Worm (Caenorhabditis elegans) whole organism, young adult: ENCODE measurements around the gene Y54G2A.37.

Experiments used
- B0336.3 ChIP-seq: fragments of 200-800 bp; sonication (Bioruptor generic); IDR thresholded peaks from 2 replicates; pipeline ENCODE4 v1.3.6; 2022; ENCODE audit warnings: missing genetic modification characterization, missing compliant biosample characterization
- C06A6.2 ChIP-seq: fragments of 200-800 bp; sonication (Bioruptor generic); conservative IDR thresholded peaks from 2 replicates; pipeline ENCODE4 v1.3.6; 2022; ENCODE audit warnings: missing genetic modification characterization, missing compliant biosample characterization
- F22D6.2 ChIP-seq: sonication (generic microtip); optimal IDR thresholded peaks from 2 replicates; lab custom pipeline; 2016; ENCODE audit warnings: mild to moderate bottlenecking, missing genetic modification characterization, missing compliant biosample characterization
- F23B12.7 ChIP-seq: sonication (generic microtip); optimal IDR thresholded peaks from 2 replicates; lab custom pipeline; 2017; ENCODE audit warnings: missing genetic modification characterization, mild to moderate bottlenecking, missing compliant biosample characterization, antibody characterized with exemption, moderate library complexity; ENCODE audit not compliant: insufficient read depth
- F57C9.4 ChIP-seq: sonication (generic microtip); optimal IDR thresholded peaks from 2 replicates; lab custom pipeline; 2017; ENCODE audit warnings: mild to moderate bottlenecking, missing genetic modification characterization, missing compliant biosample characterization
- K12H6.12 ChIP-seq: fragments of 200-800 bp; sonication (Bioruptor generic); optimal IDR thresholded peaks from 2 replicates; lab custom pipeline; 2018; ENCODE audit warnings: mild to moderate bottlenecking, missing genetic modification characterization, missing compliant biosample characterization
- Y53G8AR.9 ChIP-seq: fragments of 200-800 bp; sonication (Bioruptor generic); conservative IDR thresholded peaks from 2 replicates; pipeline ENCODE4 v1.3.6; 2022; ENCODE audit warnings: missing genetic modification reagents, missing genetic modification characterization, missing compliant biosample characterization
- Y56A3A.18 ChIP-seq: fragments of 200-800 bp; sonication (Bioruptor generic); IDR thresholded peaks from 2 replicates; pipeline ENCODE4 v1.3.6; 2022; ENCODE audit warnings: missing genetic modification reagents, missing genetic modification characterization, missing compliant biosample characterization
- Y95B8A.8 ChIP-seq: fragments of 200-800 bp; sonication (Bioruptor generic); IDR thresholded peaks from 2 replicates; pipeline ENCODE4 v1.3.6; 2022; ENCODE audit warnings: missing genetic modification reagents, missing genetic modification characterization, missing compliant biosample characterization
- ama-1 ChIP-seq, 3 experiments: fragments of 150-350 bp in 1 of 3; sonication (generic microtip) in 2 of 3; optimal IDR thresholded peaks; 2 replicates each; lab custom pipeline; 2014 to 2018; ENCODE audit warnings: missing biosample characterization in 2 of 3, missing genetic modification characterization in 2 of 3, missing genetic modification reagents in 2 of 3
- attf-3 ChIP-seq: fragments of 200-800 bp; sonication (Bioruptor generic); conservative IDR thresholded peaks from 2 replicates; pipeline ENCODE4 v1.3.6; 2022; ENCODE audit warnings: missing genetic modification reagents, missing genetic modification characterization, missing compliant biosample characterization
- attf-5 ChIP-seq: fragments of 200-800 bp; sonication (Bioruptor generic); optimal IDR thresholded peaks from 2 replicates; lab custom pipeline; 2018; ENCODE audit warnings: mild to moderate bottlenecking, missing genetic modification characterization, missing compliant biosample characterization
- attf-6 ChIP-seq: fragments of 200-800 bp; sonication (Bioruptor generic); IDR thresholded peaks from 2 replicates; pipeline ENCODE4 v1.3.6; 2022; ENCODE audit warnings: missing genetic modification reagents, missing genetic modification characterization, missing compliant biosample characterization
- ccch-3 ChIP-seq: fragments of 200-800 bp; sonication (Bioruptor generic); optimal IDR thresholded peaks from 2 replicates; lab custom pipeline; 2018; ENCODE audit warnings: mild to moderate bottlenecking, missing genetic modification characterization, missing compliant biosample characterization
- cebp-1 ChIP-seq, 2 experiments: fragments of 200-800 bp in 1 of 2; sonication (Bioruptor generic) in 1 of 2; sonication (generic microtip) in 1 of 2; IDR thresholded peaks in 1 of 2; optimal IDR thresholded peaks in 1 of 2; 2 replicates each; pipeline versions ENCODE4 v1.3.6 to Lab custom; 2017 to 2022; ENCODE audit warnings: missing compliant biosample characterization in 2 of 2, missing genetic modification characterization in 2 of 2, mild to moderate bottlenecking in 1 of 2, missing genetic modification reagents in 1 of 2, moderate library complexity in 1 of 2
- ceh-58 ChIP-seq: fragments of 200-800 bp; sonication (Bioruptor generic); IDR thresholded peaks from 2 replicates; pipeline ENCODE4 v1.3.6; 2022; ENCODE audit warnings: missing genetic modification characterization, missing compliant biosample characterization
- chd-7 ChIP-seq: sonication (generic microtip); optimal IDR thresholded peaks from 2 replicates; lab custom pipeline; 2016; ENCODE audit warnings: mild to moderate bottlenecking, missing genetic modification characterization, moderate library complexity, missing compliant biosample characterization
- dox-1 ChIP-seq: fragments of 200-800 bp; sonication (Bioruptor generic); IDR thresholded peaks from 2 replicates; pipeline ENCODE4 v1.3.6; 2022; ENCODE audit warnings: missing genetic modification reagents, missing genetic modification characterization, missing compliant biosample characterization
- egrh-3 ChIP-seq: fragments of 200-800 bp; sonication (Bioruptor generic); IDR thresholded peaks from 2 replicates; pipeline ENCODE4 v1.3.6; 2022; ENCODE audit warnings: missing genetic modification reagents, missing genetic modification characterization, missing compliant biosample characterization
- ekl-4 ChIP-seq: fragments of 200-800 bp; sonication (Bioruptor generic); IDR thresholded peaks from 2 replicates; pipeline ENCODE4 v1.3.6; 2022; ENCODE audit warnings: missing genetic modification reagents, missing genetic modification characterization, missing compliant biosample characterization
- gei-17 ChIP-seq: fragments of 200-800 bp; sonication (Bioruptor generic); optimal IDR thresholded peaks from 2 replicates; lab custom pipeline; 2018; ENCODE audit warnings: mild to moderate bottlenecking, missing genetic modification characterization, missing compliant biosample characterization
- hlh-26 ChIP-seq: fragments of 200-800 bp; sonication (Bioruptor generic); conservative IDR thresholded peaks from 2 replicates; pipeline ENCODE4 v1.3.6; 2022; ENCODE audit warnings: missing genetic modification reagents, missing genetic modification characterization, missing compliant biosample characterization
- hmg-1.2 ChIP-seq: fragments of 200-800 bp; sonication (Bioruptor generic); IDR thresholded peaks from 2 replicates; pipeline ENCODE4 v1.3.6; 2022; ENCODE audit warnings: missing genetic modification reagents, missing genetic modification characterization, missing compliant biosample characterization
- let-526 ChIP-seq: fragments of 200-800 bp; sonication (Bioruptor generic); IDR thresholded peaks from 2 replicates; pipeline ENCODE4 v1.3.6; 2022; ENCODE audit warnings: missing genetic modification reagents, missing genetic modification characterization, missing compliant biosample characterization
- let-607 ChIP-seq, 2 experiments: fragments of 200-800 bp in 1 of 2; sonication (Bioruptor generic) in 1 of 2; sonication (generic microtip) in 1 of 2; optimal IDR thresholded peaks; 2 replicates each; lab custom pipeline; 2016 to 2018; ENCODE audit warnings: mild to moderate bottlenecking in 2 of 2, missing compliant biosample characterization in 2 of 2, missing genetic modification characterization in 2 of 2, moderate library complexity in 2 of 2, missing genotype in 1 of 2
- lin-35 ChIP-seq, 3 experiments: fragments of 150-350 bp in 2 of 3; sonication (generic microtip) in 1 of 3; optimal IDR thresholded peaks; 2 replicates each; lab custom pipeline; 2014 to 2018; ENCODE audit warnings: missing biosample characterization in 3 of 3, missing genetic modification characterization in 3 of 3, missing genetic modification reagents in 3 of 3
- lin-54 ChIP-seq: fragments of 200-800 bp; sonication (Bioruptor generic); optimal IDR thresholded peaks from 2 replicates; lab custom pipeline; 2018; ENCODE audit warnings: mild to moderate bottlenecking, missing genetic modification characterization, missing compliant biosample characterization
- madf-3 ChIP-seq: fragments of 200-800 bp; sonication (Bioruptor generic); IDR thresholded peaks from 2 replicates; pipeline ENCODE4 v1.3.6; 2022; ENCODE audit warnings: missing genetic modification reagents, missing genetic modification characterization, missing compliant biosample characterization
- mcd-1 ChIP-seq: fragments of 200-800 bp; sonication (Bioruptor generic); IDR thresholded peaks from 2 replicates; pipeline ENCODE4 v1.3.6; 2022; ENCODE audit warnings: missing genetic modification reagents, missing genetic modification characterization, missing compliant biosample characterization
- nfya-1 ChIP-seq: sonication (generic microtip); optimal IDR thresholded peaks from 2 replicates; lab custom pipeline; 2017; ENCODE audit warnings: antibody characterized with exemption, missing compliant biosample characterization, missing genetic modification characterization, borderline replicate concordance; ENCODE audit not compliant: insufficient read depth
- nfyb-1 ChIP-seq: fragments of 200-800 bp; sonication (Bioruptor generic); IDR thresholded peaks from 2 replicates; pipeline ENCODE4 v1.3.6; 2022; ENCODE audit warnings: missing genetic modification reagents, missing genetic modification characterization, missing compliant biosample characterization
- nhr-80 ChIP-seq: sonication (generic microtip); optimal IDR thresholded peaks from 2 replicates; lab custom pipeline; 2016; ENCODE audit warnings: missing genetic modification characterization, missing compliant biosample characterization
- pbrm-1 ChIP-seq: fragments of 200-800 bp; sonication (Bioruptor generic); IDR thresholded peaks from 2 replicates; pipeline ENCODE4 v1.3.6; 2022; ENCODE audit warnings: missing genetic modification reagents, missing genetic modification characterization, missing compliant biosample characterization
- pha-4 ChIP-seq: fragments of 150-350 bp; sonication (generic microtip); optimal IDR thresholded peaks from 2 replicates; lab custom pipeline; 2014; ENCODE audit warnings: missing biosample characterization, missing genetic modification reagents, missing genetic modification characterization
- rcor-1 ChIP-seq: fragments of 200-800 bp; sonication (Bioruptor generic); IDR thresholded peaks from 2 replicates; pipeline ENCODE4 v1.3.6; 2022; ENCODE audit warnings: missing genetic modification reagents, missing genetic modification characterization, missing compliant biosample characterization
- snpc-4 ChIP-seq, 5 experiments: fragments of 150-350 bp in 1 of 5; sonication (generic microtip) in 4 of 5; optimal IDR thresholded peaks; 2 replicates each; lab custom pipeline; 2014 to 2018; ENCODE audit warnings: missing genetic modification characterization in 5 of 5, missing biosample characterization in 3 of 5, antibody characterized with exemption in 2 of 5, mild to moderate bottlenecking in 2 of 5, missing compliant biosample characterization in 2 of 5, missing genotype in 2 of 5, moderate library complexity in 2 of 5, missing genetic modification reagents in 1 of 5
- somi-1 ChIP-seq: fragments of 200-800 bp; sonication (Bioruptor generic); optimal IDR thresholded peaks from 2 replicates; lab custom pipeline; 2018; ENCODE audit warnings: mild to moderate bottlenecking, missing genetic modification characterization, missing compliant biosample characterization
- tbp1 ChIP-seq: fragments of 200-800 bp; sonication (Bioruptor generic); optimal IDR thresholded peaks from 2 replicates; lab custom pipeline; 2018; ENCODE audit warnings: mild to moderate bottlenecking, missing genetic modification characterization, missing compliant biosample characterization
- xnd-1 ChIP-seq: sonication (generic microtip); optimal IDR thresholded peaks from 2 replicates; lab custom pipeline; 2016; ENCODE audit warnings: missing genotype, missing genetic modification reagents, missing genetic modification characterization, missing compliant biosample characterization
- zfh-2 ChIP-seq: fragments of 200-800 bp; sonication (Bioruptor generic); conservative IDR thresholded peaks from 2 replicates; pipeline ENCODE4 v1.3.6; 2022; ENCODE audit warnings: missing genetic modification reagents, missing genetic modification characterization, missing compliant biosample characterization
- ztf-22 ChIP-seq: fragments of 200-800 bp; sonication (Bioruptor generic); optimal IDR thresholded peaks from 2 replicates; lab custom pipeline; 2018; ENCODE audit warnings: mild to moderate bottlenecking, missing genetic modification characterization, moderate library complexity, missing compliant biosample characterization
- ztf-26 ChIP-seq: sonication (generic microtip); optimal IDR thresholded peaks from 2 replicates; lab custom pipeline; 2017; ENCODE audit warnings: missing genetic modification characterization, missing compliant biosample characterization

The Y54G2A.37 gene

ce11 chrIV:2773382-2773979 is 47.0 kb upstream of the Y54G2A.37 start:
- TF ChIP-seq ama-1 (optimal IDR thresholded peaks at IDR 0.05; lab: Kevin White, UChicago) (peak; percentile 30), ama-1 (GFP tag; optimal IDR thresholded peaks at IDR 0.05; lab: Kevin White, UChicago) (no peak), nfyb-1 (GFP tag; lab: Robert Waterston, UW) (0 out of 2 replicates have a peak, but pooled peaks have one; percentile 7), attf-3 (GFP tag; lab: Robert Waterston, UW) (no peak)

DNA sequence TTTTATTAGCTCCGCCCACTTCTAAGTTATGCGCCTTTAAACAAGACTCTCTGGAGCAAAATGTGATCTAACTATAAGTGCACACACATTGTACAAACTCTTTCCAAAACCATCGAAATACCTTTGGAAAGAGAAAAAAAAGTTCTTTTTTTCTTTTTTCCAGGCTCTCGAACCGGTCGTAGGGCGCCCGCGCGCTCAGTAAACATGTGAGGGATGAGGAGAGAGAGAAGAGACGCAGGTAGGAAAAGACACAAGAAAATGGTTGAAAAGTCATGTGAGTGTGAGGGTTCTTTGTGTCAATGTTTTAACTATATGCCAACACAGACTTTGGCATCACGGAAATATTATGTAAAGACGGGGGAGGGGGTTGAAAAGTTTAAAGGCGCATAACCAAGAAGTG is 46.0 kb upstream of the Y54G2A.37 start:
- TF ChIP-seq madf-3 (0 out of 2 replicates have a peak, but pooled peaks have one; percentile 56), ekl-4 (GFP tag; lab: Robert Waterston, UW) (peak; percentile 83), F57C9.4 (no peak), attf-5 (GFP tag; lab: Kevin White, UChicago) (peak; percentile 65), nfya-1 (tag; lab: Kevin White, UChicago) (no peak), pha-4 (tag; lab: Kevin White, UChicago) (peak; percentile 79), chd-7 (tag; lab: Kevin White, UChicago) (peak; percentile 73), hmg-1.2 (GFP tag; lab: Robert Waterston, UW) (peak; percentile 76), Y53G8AR.9 (GFP tag; lab: Robert Waterston, UW) (peak; percentile 61; the same call in 1 of the 2 replicates), tbp1 (GFP tag; lab: Kevin White, UChicago) (peak; percentile 45), lin-54 (peak; percentile 41), K12H6.12 (tag; lab: Kevin White, UChicago) (peak; percentile 73), hlh-26 (GFP tag; lab: Robert Waterston, UW) (no peak), pbrm-1 (peak; percentile 72), nhr-80 (tag; lab: Kevin White, UChicago) (peak; percentile 26), C06A6.2 (peak; percentile 78; the same call in 1 of the 2 replicates), attf-6 (GFP tag; lab: Robert Waterston, UW) (no peak), somi-1 (peak; percentile 20), rcor-1 (GFP tag; lab: Robert Waterston, UW) (no peak), B0336.3 (GFP tag; lab: Robert Waterston, UW) (peak; percentile 71), ccch-3 (no peak), snpc-4 (GFP tag; optimal IDR thresholded peaks at IDR 0.05; lab: Kevin White, UChicago) (no peak), snpc-4 (tag; optimal IDR thresholded peaks at IDR 0.05; lab: Kevin White, UChicago) (peak in 1 of 4 experiments; percentile 38), egrh-3 (GFP tag; lab: Robert Waterston, UW) (0 out of 2 replicates have a peak, but pooled peaks have one; percentile 28), xnd-1 (tag; lab: Kevin White, UChicago) (no peak), F22D6.2 (tag; lab: Kevin White, UChicago) (no peak), zfh-2 (GFP tag; lab: Robert Waterston, UW) (peak; percentile 60; the same call in 1 of the 2 replicates), ztf-26 (tag; lab: Kevin White, UChicago) (peak; percentile 41), dox-1 (GFP tag; lab: Robert Waterston, UW) (peak; percentile 65), lin-35 (GFP tag; optimal IDR thresholded peaks at IDR 0.05; lab: Kevin White, UChicago) (peak in 1 of 3 experiments; percentile 28), let-526 (GFP tag; lab: Robert Waterston, UW) (peak; percentile 85; the same call in 1 of the 2 replicates), F23B12.7 (tag; lab: Kevin White, UChicago) (peak; percentile 42), mcd-1 (GFP tag; lab: Robert Waterston, UW) (peak; percentile 55; the same call in 1 of the 2 replicates), let-607 (tag; optimal IDR thresholded peaks at IDR 0.05; lab: Kevin White, UChicago) (peak in 1 of 2 experiments; percentile 25), Y56A3A.18 (GFP tag; lab: Robert Waterston, UW) (0 out of 2 replicates have a peak, but pooled peaks have one; percentile 38), cebp-1 (GFP tag; IDR thresholded peaks at IDR 0.05; lab: Robert Waterston, UW) (no peak), cebp-1 (tag; optimal IDR thresholded peaks at IDR 0.05; lab: Kevin White, UChicago) (peak; percentile 77), ama-1 (optimal IDR thresholded peaks at IDR 0.05; lab: Kevin White, UChicago) (peak; percentile 60), ama-1 (GFP tag; optimal IDR thresholded peaks at IDR 0.05; lab: Kevin White, UChicago) (no peak), ceh-58 (GFP tag; lab: Robert Waterston, UW) (no peak), attf-3 (GFP tag; lab: Robert Waterston, UW) (no peak), ztf-22 (GFP tag; lab: Kevin White, UChicago) (no peak), gei-17 (peak; percentile 6), Y95B8A.8 (0 out of 2 replicates have a peak, but pooled peaks have one; percentile 25)
